Fruit fly (Drosophila melanogaster) whole organism, wandering third instar larva: Measurements from ENCODE around the gene Cog8.
A peak's percentile ranks its signal among the peaks of the same experiment; 100 is the strongest.

Experiments used
- Abd-B ChIP-seq: fragments of >200 bp; optimal IDR thresholded peaks from 2 replicates; lab custom pipeline; 2017; ENCODE audit warnings: missing biosample characterization, missing genetic modification characterization
- CG32264 ChIP-seq: fragments of 200-800 bp; sonication (Bioruptor generic); optimal IDR thresholded peaks from 2 replicates; lab custom pipeline; 2016; ENCODE audit warnings: missing biosample characterization, missing genetic modification characterization
- CG9705 ChIP-seq: fragments of 200-800 bp; sonication (Bioruptor generic); optimal IDR thresholded peaks from 2 replicates; lab custom pipeline; 2018; ENCODE audit warnings: missing biosample characterization, mild to moderate bottlenecking, missing genetic modification characterization
- CrebA ChIP-seq: fragments of 200-800 bp; sonication (Bioruptor generic); optimal IDR thresholded peaks from 2 replicates; lab custom pipeline; 2016; ENCODE audit warnings: missing biosample characterization, mild to moderate bottlenecking, missing genetic modification characterization, borderline replicate concordance
- Dfd ChIP-seq: fragments of >200 bp; optimal IDR thresholded peaks from 2 replicates; lab custom pipeline; 2017; ENCODE audit warnings: missing biosample characterization, missing genetic modification characterization
- Dif ChIP-seq: fragments of 200-275, 200-300 bp; sonication (Bioruptor generic); optimal IDR thresholded peaks from 2 replicates; lab custom pipeline; 2018; ENCODE audit warnings: missing biosample characterization, missing genetic modification characterization; ENCODE audit not compliant: partially characterized antibody
- GATAd ChIP-seq: sonication (Bioruptor generic); optimal IDR thresholded peaks from 2 replicates; lab custom pipeline; 2016; ENCODE audit warnings: missing biosample characterization, missing genetic modification characterization
- HLH106 ChIP-seq: fragments of 200-800 bp; optimal IDR thresholded peaks from 3 replicates; lab custom pipeline; 2019; ENCODE audit warnings: missing biosample characterization, mild to moderate bottlenecking, missing genetic modification characterization, moderate library complexity
- Hnf4 ChIP-seq: fragments of 200-800 bp; sonication (Bioruptor generic); optimal IDR thresholded peaks from 2 replicates; lab custom pipeline; 2016; ENCODE audit warnings: missing biosample characterization, mild to moderate bottlenecking, missing genetic modification characterization
- Hr78 ChIP-seq: fragments of >200 bp; optimal IDR thresholded peaks from 2 replicates; lab custom pipeline; 2017; ENCODE audit warnings: missing biosample characterization, missing genetic modification characterization
- Hr83 ChIP-seq: fragments of 200-300 bp; sonication (Bioruptor generic); optimal IDR thresholded peaks from 2 replicates; lab custom pipeline; 2016; ENCODE audit warnings: missing biosample characterization, mild to moderate bottlenecking, missing genetic modification characterization, moderate library complexity; ENCODE audit not compliant: poor library complexity, severe bottlenecking
- Mio ChIP-seq: sonication (Bioruptor generic); optimal IDR thresholded peaks from 2 replicates; lab custom pipeline; 2016; ENCODE audit warnings: missing biosample characterization, missing genetic modification characterization
- Myc ChIP-seq: fragments of >200 bp; optimal IDR thresholded peaks from 2 replicates; lab custom pipeline; 2017
- N ChIP-seq: fragments of >200 bp; optimal IDR thresholded peaks from 2 replicates; lab custom pipeline; 2018; ENCODE audit warnings: missing biosample characterization, missing external identifiers, missing genetic modification characterization
- OdsH ChIP-seq: fragments of 200-800 bp; sonication (Bioruptor generic); optimal IDR thresholded peaks from 2 replicates; lab custom pipeline; 2016; ENCODE audit warnings: missing biosample characterization, mild to moderate bottlenecking, missing genetic modification characterization
- Rel ChIP-seq, 2 experiments: fragments of 200-800 bp; sonication (Bioruptor generic) in 1 of 2; optimal IDR thresholded peaks; 2 replicates in 1 of 2; 3 replicates in 1 of 2; lab custom pipeline; 2016 to 2019; ENCODE audit warnings: mild to moderate bottlenecking in 2 of 2, missing biosample characterization in 2 of 2, missing genetic modification characterization in 2 of 2, moderate library complexity in 1 of 2
- Sp1 ChIP-seq: fragments of 200-800 bp; sonication (Bioruptor generic); optimal IDR thresholded peaks from 3 replicates; lab custom pipeline; 2019; ENCODE audit warnings: missing biosample characterization, mild to moderate bottlenecking, missing genetic modification characterization, moderate library complexity
- br ChIP-seq: fragments of 200-800 bp; sonication (Bioruptor generic); optimal IDR thresholded peaks from 2 replicates; lab custom pipeline; 2016; ENCODE audit warnings: missing biosample characterization, missing genetic modification characterization
- dl ChIP-seq, 2 experiments: fragments of 175-275, 200-275 bp in 1 of 2; fragments of 200-275 bp in 1 of 2; sonication (Bioruptor generic); optimal IDR thresholded peaks; lab custom pipeline; 2018; ENCODE audit warnings: mild to moderate bottlenecking in 2 of 2, missing biosample characterization in 2 of 2, missing genetic modification characterization in 2 of 2, moderate library complexity in 2 of 2; ENCODE audit not compliant: partially characterized antibody in 2 of 2, insufficient read depth in 1 of 2
- dmrt93B ChIP-seq: fragments of 200-800 bp; sonication (Bioruptor generic); optimal IDR thresholded peaks from 2 replicates; lab custom pipeline; 2018; ENCODE audit warnings: missing biosample characterization, mild to moderate bottlenecking, missing genetic modification characterization
- dsf ChIP-seq: sonication (Bioruptor generic); optimal IDR thresholded peaks from 2 replicates; lab custom pipeline; 2016; ENCODE audit warnings: missing biosample characterization, missing genetic modification characterization, borderline replicate concordance
- ey ChIP-seq: fragments of 200-800 bp; sonication (Bioruptor generic); optimal IDR thresholded peaks from 2 replicates; lab custom pipeline; 2016; ENCODE audit warnings: missing biosample characterization, missing genetic modification characterization
- foxo ChIP-seq, 2 experiments: fragments of 200-800 bp; sonication (Bioruptor generic); optimal IDR thresholded peaks; 2 replicates in 1 of 2; 3 replicates in 1 of 2; lab custom pipeline; 2016 to 2017; ENCODE audit warnings: missing biosample characterization in 2 of 2, missing genetic modification characterization in 2 of 2
- fru ChIP-seq: fragments of 200-800 bp; sonication (Bioruptor generic); optimal IDR thresholded peaks from 3 replicates; lab custom pipeline; 2016; ENCODE audit warnings: missing biosample characterization, mild to moderate bottlenecking, missing genetic modification characterization
- h ChIP-seq: fragments of 200-800 bp; sonication (Bioruptor generic); optimal IDR thresholded peaks from 3 replicates; lab custom pipeline; 2016; ENCODE audit warnings: missing biosample characterization, mild to moderate bottlenecking, missing genetic modification characterization
- jim ChIP-seq: fragments of 175-275, 200-325 bp; sonication (Bioruptor generic); optimal IDR thresholded peaks from 2 replicates; lab custom pipeline; 2016; ENCODE audit warnings: missing biosample characterization, mild to moderate bottlenecking, missing genetic modification characterization
- lola ChIP-seq: fragments of >200 bp; optimal IDR thresholded peaks from 2 replicates; lab custom pipeline; 2017; ENCODE audit warnings: missing biosample characterization, missing genetic modification characterization
- pan ChIP-seq: fragments of >200 bp; optimal IDR thresholded peaks from 2 replicates; lab custom pipeline; 2017
- psq ChIP-seq: fragments of 200-800 bp; sonication (Bioruptor generic); optimal IDR thresholded peaks from 3 replicates; lab custom pipeline; 2017; ENCODE audit warnings: missing biosample characterization, mild to moderate bottlenecking, missing genetic modification characterization, moderate library complexity
- rgr ChIP-seq: fragments of 200-800 bp; sonication (Bioruptor generic); optimal IDR thresholded peaks from 3 replicates; lab custom pipeline; 2016; ENCODE audit warnings: missing biosample characterization, mild to moderate bottlenecking, missing genetic modification characterization
- sage ChIP-seq: fragments of 200-800 bp; sonication (Bioruptor generic); optimal IDR thresholded peaks from 2 replicates; lab custom pipeline; 2016; ENCODE audit warnings: missing biosample characterization, mild to moderate bottlenecking, missing genetic modification characterization
- sv ChIP-seq: fragments of 200-800 bp; sonication (Bioruptor generic); optimal IDR thresholded peaks from 3 replicates; lab custom pipeline; 2016; ENCODE audit warnings: missing biosample characterization, missing genetic modification characterization
- tai ChIP-seq: sonication (Bioruptor generic); optimal IDR thresholded peaks from 2 replicates; lab custom pipeline; 2016; ENCODE audit warnings: missing biosample characterization, missing genetic modification characterization
- usp ChIP-seq: fragments of >200 bp; optimal IDR thresholded peaks from 2 replicates; lab custom pipeline; 2017; ENCODE audit warnings: missing biosample characterization, missing genetic modification characterization
- woc ChIP-seq: sonication (Bioruptor generic); optimal IDR thresholded peaks from 2 replicates; lab custom pipeline; 2016; ENCODE audit warnings: missing biosample characterization, mild to moderate bottlenecking, missing genetic modification characterization

Gene Cog8

DNA sequence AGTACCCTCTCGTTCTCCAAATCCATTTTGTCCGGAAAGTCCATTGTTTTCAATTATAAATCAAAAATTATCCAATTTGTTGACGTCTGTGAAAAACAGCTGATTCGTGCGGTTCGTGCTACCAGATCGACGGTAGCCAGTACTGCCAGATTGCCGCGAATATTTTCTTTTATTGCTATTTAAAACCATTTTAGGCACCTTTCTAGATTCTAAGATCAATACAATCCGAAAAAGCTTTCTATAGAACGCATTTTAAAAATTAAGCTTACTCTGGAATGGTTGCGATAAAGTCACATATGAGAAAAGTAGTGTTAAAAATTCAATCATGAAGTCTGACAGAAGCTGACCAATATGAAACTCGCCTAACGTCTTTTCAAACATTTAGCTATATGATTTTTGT, at the start of gene Cog8:
TSS of gene Cog8 (minus strand) at position 110 of the 400 bp plus-strand sequence.
- TF ChIP-seq dsf (GFP tag; lab: Kevin White, UChicago) (no peak), rgr (GFP tag; lab: Kevin White, UChicago) (peak; percentile 66), psq (GFP tag; lab: Kevin White, UChicago) (peak; percentile 24), dl (GFP tag; optimal IDR thresholded peaks at IDR 0.05; lab: Kevin White, UChicago; ENCODE audit: insufficient read depth in 1 of 2, partially characterized antibody in 2 of 2) (no peak), Hnf4 (GFP tag; lab: Kevin White, UChicago) (no peak), Rel (GFP tag; optimal IDR thresholded peaks at IDR 0.05; lab: Kevin White, UChicago) (no peak), Rel (tag; optimal IDR thresholded peaks at IDR 0.05; lab: Kevin White, UChicago) (no peak), Abd-B (GFP tag; lab: Kevin White, UChicago) (no peak), fru (GFP tag; lab: Kevin White, UChicago) (peak; percentile 42), br (GFP tag; lab: Kevin White, UChicago) (peak; percentile 8), CG32264 (no peak), Dif (GFP tag; lab: Kevin White, UChicago) (no peak), CrebA (no peak), dmrt93B (no peak), sv (peak; percentile 43), Hr83 (GFP tag; lab: Kevin White, UChicago) (no peak), pan (lab: Kevin White, UChicago) (no peak), sage (GFP tag; lab: Kevin White, UChicago) (no peak), GATAd (GFP tag; lab: Kevin White, UChicago) (no peak), OdsH (GFP tag; lab: Kevin White, UChicago) (peak; percentile 33), jim (GFP tag; lab: Kevin White, UChicago) (no peak), h (GFP tag; lab: Kevin White, UChicago) (peak; percentile 34), Myc (lab: Kevin White, UChicago) (no peak), HLH106 (tag; lab: Kevin White, UChicago) (peak; percentile 38), CG9705 (GFP tag; lab: Kevin White, UChicago) (no peak), ey (GFP tag; lab: Kevin White, UChicago) (peak; percentile 59), tai (peak; percentile 67), Dfd (GFP tag; lab: Kevin White, UChicago) (no peak), foxo (GFP tag; optimal IDR thresholded peaks at IDR 0.05; lab: Kevin White, UChicago) (peak in 1 of 2 experiments; percentile 71), woc (GFP tag; lab: Kevin White, UChicago) (no peak), Sp1 (GFP tag; lab: Kevin White, UChicago) (no peak), Mio (GFP tag; lab: Kevin White, UChicago) (no peak), Hr78 (no peak)
- TF ChIP-seq, all 38 proteins: peak for 11

dm6 chr2L:11535845-11536244, 37.1 kb upstream of the Cog8 start, which contains the start of gene CG43438:
TSS of gene CG43438 (plus strand) at chr2L:11536145.
- no peak for TF ChIP-seq rgr (GFP tag; lab: Kevin White, UChicago)
- TF ChIP-seq lola (GFP tag; lab: Kevin White, UChicago) = no peak
- TF ChIP-seq Hnf4 (GFP tag; lab: Kevin White, UChicago) = no peak
- TF ChIP-seq Myc (lab: Kevin White, UChicago) = no peak
- no peak for TF ChIP-seq sage (GFP tag; lab: Kevin White, UChicago)
- TF ChIP-seq Sp1 (GFP tag; lab: Kevin White, UChicago) = no peak
- TF ChIP-seq dl (GFP tag; optimal IDR thresholded peaks at IDR 0.05; lab: Kevin White, UChicago; ENCODE audit: insufficient read depth in 1 of 2, partially characterized antibody in 2 of 2) = no peak
- TF ChIP-seq Mio (GFP tag; lab: Kevin White, UChicago) = no peak
- no peak for TF ChIP-seq HLH106 (tag; lab: Kevin White, UChicago)
- no peak for TF ChIP-seq h (GFP tag; lab: Kevin White, UChicago)
- TF ChIP-seq jim (GFP tag; lab: Kevin White, UChicago) = no peak
- no peak for TF ChIP-seq GATAd (GFP tag; lab: Kevin White, UChicago)
- no peak for TF ChIP-seq CG9705 (GFP tag; lab: Kevin White, UChicago)
- TF ChIP-seq pan (lab: Kevin White, UChicago) = no peak
- TF ChIP-seq sv = no peak
- TF ChIP-seq N (GFP tag; lab: Kevin White, UChicago) = no peak
- TF ChIP-seq, all 38 proteins: peak for 0

- no peak for TF ChIP-seq Myc (lab: Kevin White, UChicago)
- no peak for TF ChIP-seq OdsH (GFP tag; lab: Kevin White, UChicago)
- no peak for TF ChIP-seq h (GFP tag; lab: Kevin White, UChicago)
- TF ChIP-seq dl (GFP tag; optimal IDR thresholded peaks at IDR 0.05; lab: Kevin White, UChicago; ENCODE audit: insufficient read depth in 1 of 2, partially characterized antibody in 2 of 2) = no peak
- TF ChIP-seq Hnf4 (GFP tag; lab: Kevin White, UChicago) = no peak
- TF ChIP-seq sv = no peak
- TF ChIP-seq lola (GFP tag; lab: Kevin White, UChicago) = no peak
- TF ChIP-seq usp (GFP tag; lab: Kevin White, UChicago) = no peak
Observed at dm6 chr2L:11531520-11531919, 32.8 kb upstream of the Cog8 start, which contains the start of gene CG34162. TSS of gene CG34162 (plus strand) at chr2L:11531820.
